Worm (Caenorhabditis elegans): ENCODE results near the gene ltah-1.2.

ce11 chrIV:3599126-3599525, 13.7 kb downstream of the ltah-1.2 start, which contains the start of gene Y37E11B.6:
- no peak for TF ChIP-seq aly-1 (tag; optimal IDR thresholded peaks at IDR 0.05)
- no peak for TF ChIP-seq scrt-1 (GFP tag; IDR thresholded peaks at IDR 0.05)
- TF ChIP-seq B0310.2 (tag; optimal IDR thresholded peaks at IDR 0.05) = no peak
